Fruit fly (Drosophila melanogaster) Kc167 (cell line): ENCODE data around the gene CG3505.

Experiments used
- Sin3A ChIP-seq: fragments of >200 bp; optimal IDR thresholded peaks from 2 replicates; lab custom pipeline; 2018; ENCODE audit warnings: missing external identifiers
- psq ChIP-seq: fragments of >200 bp; optimal IDR thresholded peaks from 2 replicates; lab custom pipeline; 2017; ENCODE audit warnings: missing external identifiers

dm6 chr3R:14654231-14654975 is 2.8 kb upstream of the CG3505 start:
- TF ChIP-seq psq (lab: Kevin White, UChicago) = no peak
- no peak for TF ChIP-seq Sin3A (lab: Kevin White, UChicago)
